Fruit fly (Drosophila melanogaster) S2 (cell line): ENCODE measurements around the gene CG13243.

ENCODE experiments used
- CG8478 ChIP-seq: fragments of >200 bp; optimal IDR thresholded peaks from 2 replicates; lab custom pipeline; 2018
- CTCF ChIP-seq, 2 experiments: fragments of >200 bp; optimal IDR thresholded peaks; 2 replicates each; lab custom pipeline; 2018

- no peak for TF ChIP-seq CG8478 (lab: Kevin White, UChicago)
- TF ChIP-seq CTCF (optimal IDR thresholded peaks at IDR 0.05; lab: Kevin White, UChicago) = no peak
Measured at dm6 chr2L:15883090-15883489, 30.7 kb downstream of the CG13243 start, which contains the start of gene CG44475.
